Worm (Caenorhabditis elegans): Measurements from ENCODE around the gene fbxb-19.

DNA sequence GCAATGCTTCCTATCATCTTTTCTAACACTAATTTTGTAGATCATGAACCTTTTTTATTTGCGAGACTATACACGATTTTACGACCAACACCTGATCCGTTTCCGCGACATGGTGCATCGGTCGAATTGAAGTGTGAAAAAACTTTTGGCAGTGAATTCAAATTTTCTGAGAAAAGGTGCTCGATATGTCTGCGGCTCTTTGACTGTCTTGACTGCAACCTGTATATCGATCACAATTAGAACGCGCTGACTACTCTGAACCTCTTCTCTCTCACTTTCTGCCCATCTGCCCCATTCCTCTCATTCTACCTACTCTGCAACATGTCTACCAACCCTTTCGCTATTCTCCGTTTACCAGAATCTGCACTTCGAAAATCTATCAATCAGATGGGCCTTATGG, 6.8 kb downstream of the fbxb-19 start, which contains the start of gene fbxb-26:
- TF ChIP-seq ceh-9 (tag; optimal IDR thresholded peaks at IDR 0.05) (no peak), nfya-1 (tag; optimal IDR thresholded peaks at IDR 0.05; ENCODE audit: insufficient read depth) (no peak), elt-3 (tag; optimal IDR thresholded peaks at IDR 0.05) (no peak), mdl-1 (tag; optimal IDR thresholded peaks at IDR 0.05) (no peak), skn-1 (tag; optimal IDR thresholded peaks at IDR 0.05) (no peak), unc-39 (tag; optimal IDR thresholded peaks at IDR 0.05) (no peak), nhr-76 (tag; optimal IDR thresholded peaks at IDR 0.05) (no peak)
